Worm (Caenorhabditis elegans) whole organism, L1 larva: ENCODE measurements around the gene sqv-8.
A peak's percentile ranks its signal among the peaks of the same experiment; 100 is the strongest.

ENCODE experiments used
- C34B4.2 ChIP-seq: sonication (generic microtip); optimal IDR thresholded peaks from 2 replicates; lab custom pipeline; 2017; ENCODE audit warnings: mild to moderate bottlenecking, missing genetic modification characterization, missing compliant biosample characterization
- F16B12.6 ChIP-seq: fragments of 150-350 bp; optimal IDR thresholded peaks from 2 replicates; lab custom pipeline; 2014; ENCODE audit warnings: missing biosample characterization, missing genetic modification characterization
- ceh-8 ChIP-seq: fragments of 200-800 bp; sonication (Bioruptor generic); optimal IDR thresholded peaks from 2 replicates; lab custom pipeline; 2018; ENCODE audit warnings: mild to moderate bottlenecking, missing genetic modification characterization, moderate library complexity, missing compliant biosample characterization
- ceh-88 ChIP-seq: fragments of 200-800 bp; sonication (Bioruptor generic); IDR thresholded peaks from 2 replicates; pipeline ENCODE4 v1.3.6; 2022; ENCODE audit warnings: missing genetic modification characterization, missing compliant biosample characterization
- dpl-1 ChIP-seq, 3 experiments: fragments of 150-350 bp in 2 of 3; sonication (generic microtip) in 1 of 3; optimal IDR thresholded peaks; 2 replicates each; lab custom pipeline; 2014 to 2017; ENCODE audit warnings: missing biosample characterization in 3 of 3, missing genetic modification characterization in 3 of 3, missing genetic modification reagents in 3 of 3
- dsc-1 ChIP-seq: sonication (generic microtip); optimal IDR thresholded peaks from 2 replicates; lab custom pipeline; 2016; ENCODE audit warnings: mild to moderate bottlenecking, missing genetic modification characterization, missing compliant biosample characterization
- efl-1 ChIP-seq, 4 experiments: fragments of 150-350 bp; optimal IDR thresholded peaks in 3 of 4; peaks in 1 of 4; 1 replicate in 1 of 4; 2 replicates in 3 of 4; lab custom pipeline; 2014; ENCODE audit warnings: missing biosample characterization in 2 of 4, missing genetic modification characterization in 2 of 4, missing genetic modification reagents in 2 of 4
- elt-2 ChIP-seq: sonication (generic microtip); optimal IDR thresholded peaks from 2 replicates; lab custom pipeline; 2016; ENCODE audit warnings: missing genetic modification characterization, mild to moderate bottlenecking, inconsistent platforms, missing compliant biosample characterization, missing genetic modification reagents
- elt-3 ChIP-seq, 6 experiments: fragments of 150-350 bp in 1 of 6; sonication (generic microtip); optimal IDR thresholded peaks; 2 replicates each; lab custom pipeline; 2017 to 2018; ENCODE audit warnings: missing biosample characterization in 6 of 6, missing genetic modification characterization in 6 of 6, inconsistent platforms in 1 of 6
- hlh-17 ChIP-seq: fragments of 200-800 bp; sonication (Bioruptor generic); optimal IDR thresholded peaks from 2 replicates; lab custom pipeline; 2018; ENCODE audit warnings: missing genetic modification characterization, mild to moderate bottlenecking, missing compliant biosample characterization, moderate library complexity, borderline replicate concordance
- hpl-2 ChIP-seq: fragments of 150-350 bp; optimal IDR thresholded peaks from 2 replicates; lab custom pipeline; 2014; ENCODE audit warnings: missing biosample characterization, missing genetic modification reagents, missing genetic modification characterization
- jun-1 ChIP-seq: fragments of 150-350 bp; optimal IDR thresholded peaks from 2 replicates; lab custom pipeline; 2014; ENCODE audit warnings: missing biosample characterization, missing genetic modification reagents, missing genetic modification characterization
- lin-13 ChIP-seq: fragments of 150-350 bp; optimal IDR thresholded peaks from 2 replicates; lab custom pipeline; 2014; ENCODE audit warnings: missing biosample characterization, missing genetic modification reagents, missing genetic modification characterization
- lin-14 ChIP-seq: fragments of 200-800 bp; sonication (Bioruptor generic); optimal IDR thresholded peaks from 2 replicates; lab custom pipeline; 2018; ENCODE audit warnings: mild to moderate bottlenecking, missing genetic modification characterization, moderate library complexity, missing compliant biosample characterization
- lin-35 ChIP-seq, 2 experiments: fragments of 150-350 bp; optimal IDR thresholded peaks; 2 replicates each; lab custom pipeline; 2014; ENCODE audit warnings: missing biosample characterization in 2 of 2, missing genetic modification characterization in 2 of 2, missing genetic modification reagents in 2 of 2
- lin-39 ChIP-seq: fragments of 150-350 bp; optimal IDR thresholded peaks from 2 replicates; lab custom pipeline; 2014; ENCODE audit warnings: missing biosample characterization, missing genetic modification reagents, missing genetic modification characterization
- lir-3 ChIP-seq: sonication (generic microtip); optimal IDR thresholded peaks from 2 replicates; lab custom pipeline; 2016; ENCODE audit warnings: mild to moderate bottlenecking, missing genetic modification characterization, moderate library complexity, missing compliant biosample characterization; ENCODE audit not compliant: poor library complexity
- lsy-2 ChIP-seq, 2 experiments: fragments of 150-350 bp; optimal IDR thresholded peaks; 2 replicates each; lab custom pipeline; 2014; ENCODE audit warnings: missing biosample characterization in 2 of 2, missing genetic modification characterization in 2 of 2
- mab-9 ChIP-seq: fragments of 200-800 bp; sonication (Bioruptor generic); IDR thresholded peaks from 2 replicates; pipeline ENCODE4 v1.3.6; 2022; ENCODE audit warnings: missing genetic modification reagents, missing genetic modification characterization, missing compliant biosample characterization
- mdl-1 ChIP-seq, 2 experiments: fragments of 150-350 bp; optimal IDR thresholded peaks; 2 replicates each; lab custom pipeline; 2014 to 2017; ENCODE audit warnings: missing biosample characterization in 2 of 2, missing genetic modification characterization in 2 of 2, inconsistent platforms in 1 of 2
- mef-2 ChIP-seq: fragments of 150-350 bp; optimal IDR thresholded peaks from 2 replicates; lab custom pipeline; 2014; ENCODE audit warnings: missing biosample characterization, missing genetic modification characterization
- mep-1 ChIP-seq: fragments of 150-350 bp; optimal IDR thresholded peaks from 2 replicates; lab custom pipeline; 2014; ENCODE audit warnings: missing biosample characterization, missing genetic modification characterization
- nhr-11 ChIP-seq: fragments of 150-350 bp; optimal IDR thresholded peaks from 2 replicates; lab custom pipeline; 2014; ENCODE audit warnings: missing biosample characterization, missing genetic modification characterization
- nhr-12 ChIP-seq: sonication (generic microtip); optimal IDR thresholded peaks from 2 replicates; lab custom pipeline; 2017; ENCODE audit warnings: missing biosample characterization, missing genetic modification characterization
- nhr-19 ChIP-seq: fragments of 200-800 bp; sonication (Bioruptor generic); conservative IDR thresholded peaks from 2 replicates; pipeline ENCODE4 v1.3.6; 2022; ENCODE audit warnings: missing genetic modification characterization, missing compliant biosample characterization
- nhr-20 ChIP-seq: sonication (generic microtip); optimal IDR thresholded peaks from 2 replicates; lab custom pipeline; 2016; ENCODE audit warnings: mild to moderate bottlenecking, missing genetic modification characterization, missing compliant biosample characterization
- nhr-237 ChIP-seq: fragments of 150-350 bp; optimal IDR thresholded peaks from 2 replicates; lab custom pipeline; 2014; ENCODE audit warnings: missing biosample characterization, missing genetic modification characterization
- nhr-28 ChIP-seq: fragments of 150-350 bp; optimal IDR thresholded peaks from 2 replicates; lab custom pipeline; 2014; ENCODE audit warnings: missing biosample characterization, missing genetic modification characterization
- nhr-47 ChIP-seq: sonication (generic microtip); optimal IDR thresholded peaks from 2 replicates; lab custom pipeline; 2016; ENCODE audit warnings: mild to moderate bottlenecking, missing genetic modification characterization, moderate library complexity, missing compliant biosample characterization
- nhr-71 ChIP-seq: sonication (generic microtip); optimal IDR thresholded peaks from 2 replicates; lab custom pipeline; 2016; ENCODE audit warnings: mild to moderate bottlenecking, missing genetic modification characterization, moderate library complexity, missing compliant biosample characterization
- nhr-77 ChIP-seq: fragments of 150-350 bp; optimal IDR thresholded peaks from 2 replicates; lab custom pipeline; 2014; ENCODE audit warnings: missing biosample characterization, missing genetic modification characterization
- nhr-90 ChIP-seq: sonication (generic microtip); optimal IDR thresholded peaks from 2 replicates; lab custom pipeline; 2016; ENCODE audit warnings: mild to moderate bottlenecking, missing genetic modification characterization, missing compliant biosample characterization; ENCODE audit not compliant: poor library complexity
- pag-3 ChIP-seq: sonication (generic microtip); optimal IDR thresholded peaks from 2 replicates; lab custom pipeline; 2017; ENCODE audit warnings: missing genetic modification characterization, mild to moderate bottlenecking, missing compliant biosample characterization, antibody characterized with exemption, borderline replicate concordance; ENCODE audit not compliant: insufficient read depth
- pqm-1 ChIP-seq: sonication (generic microtip); optimal IDR thresholded peaks from 3 replicates; lab custom pipeline; 2017; ENCODE audit warnings: missing biosample characterization, missing genetic modification characterization
- rnt-1 ChIP-seq: sonication (generic microtip); optimal IDR thresholded peaks from 2 replicates; lab custom pipeline; 2016; ENCODE audit warnings: mild to moderate bottlenecking, missing genetic modification characterization, moderate library complexity, missing compliant biosample characterization
- snu-23 ChIP-seq: sonication (generic microtip); optimal IDR thresholded peaks from 2 replicates; lab custom pipeline; 2016; ENCODE audit warnings: missing genetic modification characterization, missing compliant biosample characterization
- sptf-1 ChIP-seq: fragments of 150-350 bp; optimal IDR thresholded peaks from 2 replicates; lab custom pipeline; 2014; ENCODE audit warnings: missing biosample characterization, missing genetic modification characterization
- sup-37 ChIP-seq: fragments of 200-800 bp; sonication (Bioruptor generic); optimal IDR thresholded peaks from 2 replicates; lab custom pipeline; 2018; ENCODE audit warnings: mild to moderate bottlenecking, missing genetic modification characterization, missing compliant biosample characterization
- tbx-2 ChIP-seq: sonication (generic microtip); optimal IDR thresholded peaks from 2 replicates; lab custom pipeline; 2016; ENCODE audit warnings: missing genetic modification characterization, missing compliant biosample characterization
- unc-98 ChIP-seq: fragments of 200-800 bp; sonication (Bioruptor generic); IDR thresholded peaks from 2 replicates; pipeline ENCODE4 v1.3.6; 2022; ENCODE audit warnings: missing genetic modification characterization, missing compliant biosample characterization
- xbp-1 ChIP-seq: sonication (generic microtip); optimal IDR thresholded peaks from 2 replicates; lab custom pipeline; 2016; ENCODE audit warnings: missing genetic modification characterization, missing compliant biosample characterization
- zip-4 ChIP-seq: fragments of 200-800 bp; sonication (Bioruptor generic); optimal IDR thresholded peaks from 2 replicates; lab custom pipeline; 2018; ENCODE audit warnings: mild to moderate bottlenecking, missing genetic modification characterization, moderate library complexity, missing compliant biosample characterization
- ztf-11 ChIP-seq, 2 experiments: sonication (generic microtip); optimal IDR thresholded peaks; 2 replicates each; lab custom pipeline; 2016 to 2017; ENCODE audit warnings: missing genetic modification characterization in 2 of 2, missing biosample characterization in 1 of 2, missing compliant biosample characterization in 1 of 2
- ztf-4 ChIP-seq: fragments of 150-350 bp; optimal IDR thresholded peaks from 2 replicates; lab custom pipeline; 2014; ENCODE audit warnings: missing biosample characterization, missing genetic modification characterization

sqv-8 gene

DNA sequence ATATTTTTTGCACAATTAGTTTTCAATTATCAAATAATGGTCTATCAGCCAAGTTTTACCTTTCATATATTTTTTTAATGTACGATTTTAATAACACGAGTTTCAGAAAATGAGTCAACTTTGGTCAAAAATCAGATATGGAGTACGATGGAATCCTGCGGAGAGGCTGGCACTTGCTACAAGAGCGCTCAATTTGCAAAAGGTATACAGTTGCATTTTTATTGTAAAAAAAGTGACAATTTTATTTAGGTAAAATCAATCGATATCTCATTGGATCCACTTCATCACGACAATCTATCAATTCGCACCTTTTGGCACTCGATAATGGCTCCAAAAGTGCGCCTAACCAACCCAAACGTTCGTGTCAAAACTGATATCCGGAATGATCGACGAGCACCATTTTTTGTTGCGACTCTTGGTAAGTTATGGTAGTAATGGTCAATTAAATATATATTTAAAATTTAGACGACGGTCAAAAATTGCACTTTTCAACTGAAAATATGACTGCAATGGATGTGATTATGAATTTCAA, 49.2 kb upstream of the sqv-8 start, which contains the start of gene mrpl-53 (continued):
- TF ChIP-seq nhr-90 (tag; lab: Kevin White, UChicago) (peak; percentile 52), dsc-1 (tag; lab: Kevin White, UChicago) (no peak), sup-37 (GFP tag; lab: Kevin White, UChicago) (no peak), nhr-77 (no peak), unc-98 (GFP tag; lab: Robert Waterston, UW) (no peak), nhr-19 (GFP tag; lab: Robert Waterston, UW) (no peak), nhr-237 (tag; lab: Kevin White, UChicago) (no peak), zip-4 (GFP tag; lab: Kevin White, UChicago) (no peak), mdl-1 (tag; optimal IDR thresholded peaks at IDR 0.05; lab: Kevin White, UChicago) (no peak), pag-3 (tag; lab: Kevin White, UChicago) (no peak), sptf-1 (tag; lab: Kevin White, UChicago) (no peak)

DNA sequence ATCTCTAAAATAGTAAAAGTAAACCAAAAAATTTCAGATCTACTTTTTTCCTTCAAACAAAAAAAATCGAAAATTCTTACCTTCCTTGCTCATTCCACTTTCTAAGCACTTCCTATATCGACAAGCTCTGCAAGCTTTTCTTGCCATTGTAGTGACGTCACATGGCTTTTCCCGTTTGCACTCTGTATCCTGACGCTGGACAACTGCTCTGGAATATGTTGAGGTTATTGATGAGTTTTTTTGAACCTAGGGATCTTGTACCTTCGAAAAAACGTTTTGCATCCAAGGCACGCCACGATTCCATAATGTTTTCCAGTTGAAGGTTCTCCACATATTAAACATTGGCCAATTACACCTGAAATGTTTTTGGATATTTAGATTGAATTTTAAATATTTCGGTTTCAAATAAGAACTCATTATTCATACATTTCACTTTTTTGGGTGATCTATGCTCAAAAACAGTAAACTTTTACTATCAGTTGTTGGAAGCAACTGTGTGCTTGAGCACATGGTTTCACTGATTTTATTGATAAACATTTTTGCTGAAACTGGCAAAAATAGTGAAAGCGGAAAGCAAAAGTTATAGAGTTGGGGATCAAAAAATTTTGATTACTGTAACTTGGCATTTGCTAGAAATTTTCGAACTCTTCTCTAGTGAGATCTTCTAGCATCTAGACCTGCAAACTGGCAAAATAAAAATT, 46.6 kb upstream of the sqv-8 start:
- TF ChIP-seq lin-35 (GFP tag; optimal IDR thresholded peaks at IDR 0.05; lab: Kevin White, UChicago) (peak in 1 of 2 experiments; percentile 11), nhr-71 (peak; percentile 46), lin-14 (peak; percentile 25), snu-23 (GFP tag; lab: Kevin White, UChicago) (peak; percentile 9), nhr-19 (GFP tag; lab: Robert Waterston, UW) (peak; percentile 35), ceh-8 (GFP tag; lab: Kevin White, UChicago) (no peak), lin-39 (tag; lab: Kevin White, UChicago) (peak; percentile 36), pqm-1 (tag; lab: Kevin White, UChicago) (no peak), efl-1 (optimal IDR thresholded peaks at IDR 0.05; lab: Kevin White, UChicago) (no peak), efl-1 (GFP tag; optimal IDR thresholded peaks at IDR 0.05 in 1 of 2; lab: Kevin White, UChicago) (peak in 1 of 2 experiments; percentile 37), nhr-11 (peak; percentile 46), rnt-1 (tag; lab: Kevin White, UChicago) (peak; percentile 59), F16B12.6 (tag; lab: Kevin White, UChicago) (no peak), ztf-4 (peak; percentile 36), elt-2 (tag; lab: Kevin White, UChicago) (peak; percentile 43)

DNA sequence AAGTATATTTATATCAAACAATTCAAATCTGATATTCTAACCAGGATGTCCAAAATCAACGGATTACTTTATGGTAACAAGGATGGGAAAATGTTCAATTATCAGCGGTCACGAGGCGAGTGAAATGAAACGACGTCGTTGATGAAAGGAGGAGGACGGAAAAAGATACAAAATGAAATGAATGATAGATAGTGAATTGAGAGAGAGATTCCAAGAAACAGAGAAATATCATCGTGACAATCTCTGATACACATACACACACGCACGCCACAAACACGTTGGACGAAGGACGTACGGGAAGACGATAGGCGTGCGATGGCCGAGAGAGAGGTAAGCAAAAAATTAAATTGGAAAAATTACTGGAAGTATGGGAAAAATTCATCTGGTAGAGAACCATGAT, 45.7 kb upstream of the sqv-8 start:
- TF ChIP-seq mef-2 (peak; percentile 27), ztf-11 (tag; optimal IDR thresholded peaks at IDR 0.05; lab: Kevin White, UChicago) (no peak), mep-1 (tag; lab: Kevin White, UChicago) (peak; percentile 83), nhr-71 (peak; percentile 93), jun-1 (tag; lab: Kevin White, UChicago) (peak; percentile 27), lir-3 (tag; lab: Kevin White, UChicago) (peak; percentile 63), nhr-90 (tag; lab: Kevin White, UChicago) (peak; percentile 87), nhr-19 (GFP tag; lab: Robert Waterston, UW) (peak; percentile 94), C34B4.2 (tag; lab: Kevin White, UChicago) (no peak), lin-14 (peak; percentile 96), mdl-1 (tag; optimal IDR thresholded peaks at IDR 0.05; lab: Kevin White, UChicago) (peak in 1 of 2 experiments; percentile 96), nhr-12 (tag; lab: Kevin White, UChicago) (no peak), lsy-2 (tag; optimal IDR thresholded peaks at IDR 0.05; lab: Kevin White, UChicago) (peak; percentile 68 to 74), xbp-1 (tag; lab: Kevin White, UChicago) (peak; percentile 61), lin-13 (GFP tag; lab: Kevin White, UChicago) (peak; percentile 65), tbx-2 (tag; lab: Kevin White, UChicago) (peak; percentile 73), hlh-17 (GFP tag; lab: Kevin White, UChicago) (no peak), nhr-47 (peak; percentile 74), elt-3 (tag; optimal IDR thresholded peaks at IDR 0.05; lab: Kevin White, UChicago) (peak in 3 of 6 experiments; percentile 38 to 96 (median 89)), nhr-20 (tag; lab: Kevin White, UChicago) (peak; percentile 96), hpl-2 (GFP tag; lab: Kevin White, UChicago) (peak; percentile 7), dpl-1 (GFP tag; optimal IDR thresholded peaks at IDR 0.05; lab: Kevin White, UChicago) (peak; percentile 24 to 54 (median 39)), nhr-28 (tag; lab: Kevin White, UChicago) (no peak), sup-37 (GFP tag; lab: Kevin White, UChicago) (peak; percentile 37), rnt-1 (tag; lab: Kevin White, UChicago) (peak; percentile 67), ceh-88 (GFP tag; lab: Robert Waterston, UW) (0 out of 2 replicates have a peak, but pooled peaks have one; percentile 20), mab-9 (0 out of 2 replicates have a peak, but pooled peaks have one; percentile 21)
